Worm (Caenorhabditis elegans) whole organism, early embryonic: ENCODE data around the gene skpo-1.

Source experiments
- B0310.2 ChIP-seq: sonication (generic microtip); optimal IDR thresholded peaks from 2 replicates; lab custom pipeline; 2016; ENCODE audit warnings: mild to moderate bottlenecking, missing genetic modification characterization, missing compliant biosample characterization
- F13C5.2 ChIP-seq: sonication (generic microtip); optimal IDR thresholded peaks from 2 replicates; lab custom pipeline; 2017; ENCODE audit warnings: mild to moderate bottlenecking, missing genetic modification characterization, inconsistent platforms, missing compliant biosample characterization
- aly-1 ChIP-seq: sonication (generic microtip); optimal IDR thresholded peaks from 2 replicates; lab custom pipeline; 2016; ENCODE audit warnings: missing genetic modification characterization, missing compliant biosample characterization
- ama-1 ChIP-seq: fragments of 150-350 bp; optimal IDR thresholded peaks from 2 replicates; lab custom pipeline; 2014
- ceh-13 ChIP-seq: fragments of 200-800 bp; sonication (Bioruptor generic); optimal IDR thresholded peaks from 2 replicates; lab custom pipeline; 2018; ENCODE audit warnings: mild to moderate bottlenecking, missing genetic modification characterization, missing compliant biosample characterization
- ceh-36 ChIP-seq: sonication (generic microtip); optimal IDR thresholded peaks from 2 replicates; lab custom pipeline; 2016; ENCODE audit warnings: missing genetic modification characterization, inconsistent platforms, missing compliant biosample characterization
- ets-7 ChIP-seq: sonication (generic microtip); optimal IDR thresholded peaks from 2 replicates; lab custom pipeline; 2016; ENCODE audit warnings: missing genotype, missing genetic modification characterization, missing compliant biosample characterization
- flt-1 ChIP-seq: fragments of 200-800 bp; sonication (Bioruptor generic); IDR thresholded peaks from 2 replicates; pipeline ENCODE4 v1.3.6; 2022; ENCODE audit warnings: missing genetic modification characterization, missing compliant biosample characterization
- hmbx-1 ChIP-seq: sonication (generic microtip); optimal IDR thresholded peaks from 2 replicates; lab custom pipeline; 2016; ENCODE audit warnings: mild to moderate bottlenecking, missing genetic modification characterization, missing compliant biosample characterization
- hmg-4 ChIP-seq: fragments of 200-800 bp; sonication (Bioruptor generic); optimal IDR thresholded peaks from 2 replicates; lab custom pipeline; 2018; ENCODE audit warnings: mild to moderate bottlenecking, missing genetic modification characterization, missing compliant biosample characterization
- hnd-1 ChIP-seq: sonication (generic microtip); optimal IDR thresholded peaks from 2 replicates; lab custom pipeline; 2016; ENCODE audit warnings: missing genetic modification characterization, missing compliant biosample characterization
- pes-1 ChIP-seq: fragments of 200-800 bp; sonication (Bioruptor generic); IDR thresholded peaks from 2 replicates; pipeline ENCODE4 v1.3.6; 2022; ENCODE audit warnings: missing genetic modification reagents, missing genetic modification characterization, missing compliant biosample characterization
- scrt-1 ChIP-seq: fragments of 200-800 bp; sonication (Bioruptor generic); IDR thresholded peaks from 2 replicates; pipeline ENCODE4 v1.3.6; 2022; ENCODE audit warnings: missing genetic modification characterization, missing compliant biosample characterization
- sea-1 ChIP-seq: fragments of 200-800 bp; sonication (Bioruptor generic); conservative IDR thresholded peaks from 2 replicates; pipeline ENCODE4 v1.3.6; 2022; ENCODE audit warnings: missing genetic modification characterization, missing compliant biosample characterization
- tbx-11 ChIP-seq: fragments of 200-800 bp; sonication (Bioruptor generic); IDR thresholded peaks from 2 replicates; pipeline ENCODE4 v1.3.6; 2022; ENCODE audit warnings: missing genetic modification characterization, missing compliant biosample characterization
- tbx-37 ChIP-seq: fragments of 200-800 bp; sonication (Bioruptor generic); conservative IDR thresholded peaks from 2 replicates; pipeline ENCODE4 v1.3.6; 2022; ENCODE audit warnings: missing genetic modification reagents, missing genetic modification characterization, missing compliant biosample characterization
- tra-4 ChIP-seq: sonication (generic microtip); optimal IDR thresholded peaks from 2 replicates; lab custom pipeline; 2017; ENCODE audit warnings: missing genetic modification characterization, missing compliant biosample characterization

skpo-1 gene

DNA sequence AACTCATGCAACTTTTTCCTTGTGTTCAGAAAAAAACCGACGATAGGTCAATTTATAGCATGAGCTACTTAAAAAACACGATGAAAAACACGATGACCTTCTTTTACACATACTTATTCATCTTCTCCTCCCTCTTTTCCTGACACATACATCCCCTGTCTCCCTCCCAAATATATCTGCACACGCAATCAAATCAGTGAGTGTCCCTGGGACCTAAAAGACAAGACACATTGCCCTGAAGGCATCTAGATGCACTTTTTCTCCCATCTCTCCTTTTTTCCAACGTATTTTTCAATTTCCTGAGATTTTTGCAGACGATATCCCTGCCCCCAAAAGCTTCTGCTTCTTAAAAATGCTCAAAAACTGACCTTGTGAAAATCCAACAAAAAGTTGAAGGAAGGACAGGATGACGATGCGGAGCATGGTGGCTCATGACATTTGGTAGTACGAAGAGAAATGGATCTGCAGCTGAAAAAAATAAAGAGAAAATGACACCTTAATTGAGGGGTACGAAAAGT is 50.4 kb downstream of the skpo-1 start, which contains the start of gene C26D10.6:
Gene C26D10.6, minus strand, starts transcription at position 468 of the 518 bp plus-strand sequence.
- TF ChIP-seq ets-7 (tag; lab: Kevin White, UChicago) (no peak), tra-4 (tag; lab: Kevin White, UChicago) (no peak), pes-1 (GFP tag; lab: Robert Waterston, UW) (no peak), B0310.2 (tag; lab: Kevin White, UChicago) (no peak), F13C5.2 (tag; lab: Kevin White, UChicago) (no peak), ama-1 (lab: Kevin White, UChicago) (no peak), tbx-11 (GFP tag; lab: Robert Waterston, UW) (no peak), flt-1 (GFP tag; lab: Robert Waterston, UW) (no peak), ceh-36 (no peak)

DNA sequence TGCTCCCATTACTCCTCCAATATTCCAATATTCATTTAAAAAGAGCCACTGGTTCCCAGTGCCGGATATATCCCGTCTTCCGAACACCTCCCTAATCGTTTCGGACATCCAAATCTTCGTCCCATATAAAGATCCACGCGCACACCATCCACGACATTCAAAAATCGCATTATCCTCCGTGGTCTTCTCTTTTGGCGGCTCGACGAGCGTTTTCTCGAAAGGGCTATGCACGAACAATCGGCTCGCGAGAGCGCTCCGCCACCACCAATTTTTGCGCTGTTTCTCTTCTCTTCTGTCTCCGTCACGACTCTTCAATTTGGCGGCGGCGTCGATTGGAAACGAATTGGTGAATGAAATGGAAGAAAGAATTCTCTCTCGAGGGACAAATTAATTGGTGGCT is 51.4 kb downstream of the skpo-1 start:
- TF ChIP-seq aly-1 (tag; lab: Kevin White, UChicago) (no peak), tra-4 (tag; lab: Kevin White, UChicago) (no peak), pes-1 (GFP tag; lab: Robert Waterston, UW) (no peak), sea-1 (GFP tag; lab: Robert Waterston, UW) (no peak), tbx-37 (GFP tag; lab: Robert Waterston, UW) (no peak), ceh-13 (GFP tag; lab: Kevin White, UChicago) (no peak), hmbx-1 (tag; lab: Kevin White, UChicago) (no peak), ceh-36 (no peak), F13C5.2 (tag; lab: Kevin White, UChicago) (no peak), scrt-1 (GFP tag; lab: Robert Waterston, UW) (no peak), ama-1 (lab: Kevin White, UChicago) (no peak), tbx-11 (GFP tag; lab: Robert Waterston, UW) (no peak), hmg-4 (no peak), ets-7 (tag; lab: Kevin White, UChicago) (no peak), hnd-1 (tag; lab: Kevin White, UChicago) (no peak)
